Fruit fly (Drosophila melanogaster) Kc167 (cell line): ENCODE results near the gene CG5577.

Experiments used
- Myc ChIP-seq: fragments of >200 bp; optimal IDR thresholded peaks from 2 replicates; lab custom pipeline; 2017; ENCODE audit warnings: missing external identifiers
- Sin3A ChIP-seq: fragments of >200 bp; optimal IDR thresholded peaks from 2 replicates; lab custom pipeline; 2018; ENCODE audit warnings: missing external identifiers
- h ChIP-seq: fragments of >200 bp; optimal IDR thresholded peaks from 3 replicates; lab custom pipeline; 2018; ENCODE audit warnings: missing external identifiers
- insv ChIP-seq: fragments of >200 bp; optimal IDR thresholded peaks from 3 replicates; lab custom pipeline; 2018; ENCODE audit warnings: missing external identifiers
- psq ChIP-seq: fragments of >200 bp; optimal IDR thresholded peaks from 2 replicates; lab custom pipeline; 2017; ENCODE audit warnings: missing external identifiers
- ttk ChIP-seq: sonication (Bioruptor generic); optimal IDR thresholded peaks from 2 replicates; lab custom pipeline; 2017; ENCODE audit warnings: missing external identifiers

dm6 chr3L:17804511-17804910 is 36.7 kb downstream of the CG5577 start, which contains the start of gene ais:
- TF ChIP-seq psq (lab: Kevin White, UChicago) (no peak), Myc (no peak), h (lab: Kevin White, UChicago) (no peak), Sin3A (no peak), ttk (lab: Kevin White, UChicago) (no peak), insv (lab: Kevin White, UChicago) (no peak)
